Fruit fly (Drosophila melanogaster): ENCODE measurements around the gene to.

The to gene

DNA sequence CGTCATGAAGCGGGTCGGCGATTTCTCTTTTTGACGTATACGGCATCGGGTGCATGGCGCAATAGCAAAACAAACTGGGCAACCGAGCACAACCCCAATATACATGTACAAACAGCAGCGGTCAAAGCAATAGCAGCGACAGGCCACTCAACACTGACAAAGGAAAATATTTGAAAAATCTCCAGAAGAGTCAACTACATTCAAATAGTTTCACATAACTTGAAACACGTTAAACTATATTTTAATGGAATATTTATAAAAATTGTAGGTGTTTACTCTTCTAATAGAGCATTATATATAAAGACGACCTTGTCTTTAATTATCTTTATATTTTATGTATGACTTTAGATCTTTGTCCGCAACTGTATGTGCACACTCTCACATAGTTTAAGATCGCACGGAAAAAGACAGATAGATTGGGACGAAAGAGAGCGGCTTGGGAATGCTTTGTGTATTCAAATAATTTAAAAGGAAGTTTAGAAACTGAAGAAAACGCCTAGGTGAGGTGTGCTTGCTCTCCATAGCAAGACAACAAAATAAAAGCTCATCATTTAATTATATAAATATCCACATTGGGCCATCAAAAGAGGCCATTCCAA lies 32.5 kb upstream of the to start (continued):
- TF ChIP-seq CG43689 (GFP tag; IDR thresholded peaks at IDR 0.05) (no peak), p53 (GFP tag; optimal IDR thresholded peaks at IDR 0.05) (no peak), sima (GFP tag; optimal IDR thresholded peaks at IDR 0.05) (no peak), D (optimal IDR thresholded peaks at IDR 0.05) (no peak), D (GFP tag; optimal IDR thresholded peaks at IDR 0.05) (peak; percentile 60), cad (GFP tag; optimal IDR thresholded peaks at IDR 0.05) (no peak), cg (GFP tag; optimal IDR thresholded peaks at IDR 0.05) (no peak), ssp (GFP tag; IDR thresholded peaks at IDR 0.05) (peak; percentile 23; the same call in 1 of the 2 replicates), CG3847 (GFP tag; IDR thresholded peaks at IDR 0.05) (peak; percentile 54; the same call in 1 of the 2 replicates), sc (optimal IDR thresholded peaks at IDR 0.05) (no peak), sc (GFP tag; optimal IDR thresholded peaks at IDR 0.05) (peak; percentile 51), phol (tag; optimal IDR thresholded peaks at IDR 0.05) (peak; percentile 82), CG8924 (tag; optimal IDR thresholded peaks at IDR 0.05) (peak; percentile 81), PHDP (tag; optimal IDR thresholded peaks at IDR 0.05) (peak; percentile 80), fd96Cb (tag; optimal IDR thresholded peaks at IDR 0.05) (peak; percentile 73), vfl (GFP tag; optimal IDR thresholded peaks at IDR 0.05) (peak; percentile 10), Dp (GFP tag; optimal IDR thresholded peaks at IDR 0.05) (no peak), sna (GFP tag; IDR thresholded peaks at IDR 0.05; ENCODE audit: partially characterized antibody) (no peak), CG32772 (GFP tag; IDR thresholded peaks at IDR 0.05) (0 out of 2 replicates have a peak, but pooled peaks have one; percentile 47), CG32767 (GFP tag; IDR thresholded peaks at IDR 0.05) (peak; percentile 69), Ravus (GFP tag; IDR thresholded peaks at IDR 0.05) (no peak; the same call in 1 of the 2 replicates), esg (GFP tag; conservative IDR thresholded peaks at IDR 0.05) (peak; percentile 62; the same call in 1 of the 2 replicates), Asciz (GFP tag; optimal IDR thresholded peaks at IDR 0.05) (peak; percentile 72), CG6272 (GFP tag; IDR thresholded peaks at IDR 0.05) (no peak), danr (GFP tag; IDR thresholded peaks at IDR 0.05) (peak; percentile 79), Hr51 (GFP tag; optimal IDR thresholded peaks at IDR 0.05) (peak; percentile 34 to 89), zfh2 (GFP tag; optimal IDR thresholded peaks at IDR 0.05) (peak; percentile 33), Dip3 (GFP tag; optimal IDR thresholded peaks at IDR 0.05) (peak; percentile 3), CG7357 (GFP tag; IDR thresholded peaks at IDR 0.05) (peak; percentile 69; the same call in 2 of the 3 replicates), HLHmδ (GFP tag; optimal IDR thresholded peaks at IDR 0.05) (no peak), her (GFP tag; optimal IDR thresholded peaks at IDR 0.05) (no peak), abd-A (tag; optimal IDR thresholded peaks at IDR 0.05) (no peak), CG15601 (tag; optimal IDR thresholded peaks at IDR 0.05) (peak; percentile 73), CG9797 (GFP tag; optimal IDR thresholded peaks at IDR 0.05) (no peak), CTCF (GFP tag; optimal IDR thresholded peaks at IDR 0.05) (no peak), jumu (GFP tag; optimal IDR thresholded peaks at IDR 0.05) (peak; percentile 18), lab (GFP tag; optimal IDR thresholded peaks at IDR 0.05) (peak; percentile 75), Lim3 (GFP tag; IDR thresholded peaks at IDR 0.05) (no peak), crp (GFP tag; optimal IDR thresholded peaks at IDR 0.05) (peak in 1 of 2 experiments; percentile 19), Usf (GFP tag; optimal IDR thresholded peaks at IDR 0.05) (no peak), bab2 (GFP tag; optimal IDR thresholded peaks at IDR 0.05) (peak; percentile 47), CG10959 (GFP tag; IDR thresholded peaks at IDR 0.05) (no peak; the same call in 1 of the 2 replicates), CG7987 (GFP tag; optimal IDR thresholded peaks at IDR 0.05) (peak; percentile 16), CG16815 (GFP tag; optimal IDR thresholded peaks at IDR 0.05) (peak; percentile 60), gsb-n (tag; optimal IDR thresholded peaks at IDR 0.05) (peak; percentile 74), CG2129 (GFP tag; IDR thresholded peaks at IDR 0.05; ENCODE audit: partially characterized antibody) (no peak), gt (GFP tag; IDR thresholded peaks at IDR 0.05) (no peak), GATAe (GFP tag; conservative IDR thresholded peaks at IDR 0.05) (no peak), br (optimal IDR thresholded peaks at IDR 0.05) (no peak), CG17359 (tag; optimal IDR thresholded peaks at IDR 0.05) (peak; percentile 79), chinmo (GFP tag; IDR thresholded peaks at IDR 0.05; ENCODE audit: partially characterized antibody) (no peak)

All from whole organism, embryonic.